Worm (Caenorhabditis elegans) whole organism, L3 larva: ENCODE data around the gene Y17G9B.4.

Source experiments
- ZK546.5 ChIP-seq: sonication (generic microtip); optimal IDR thresholded peaks from 2 replicates; lab custom pipeline; 2017; ENCODE audit warnings: missing biosample characterization, missing genetic modification characterization
- aly-2 ChIP-seq: fragments of 150-350 bp; optimal IDR thresholded peaks from 2 replicates; lab custom pipeline; 2014; ENCODE audit warnings: missing biosample characterization, missing genetic modification characterization
- ceh-16 ChIP-seq: sonication (generic microtip); optimal IDR thresholded peaks from 2 replicates; lab custom pipeline; 2017; ENCODE audit warnings: missing biosample characterization, missing genetic modification characterization
- egl-27 ChIP-seq: sonication (generic microtip); optimal IDR thresholded peaks from 4 replicates; lab custom pipeline; 2017; ENCODE audit warnings: missing biosample characterization, missing genetic modification reagents, missing genetic modification characterization
- elt-2 ChIP-seq: sonication (generic microtip); optimal IDR thresholded peaks from 2 replicates; lab custom pipeline; 2016; ENCODE audit warnings: missing genetic modification reagents, mild to moderate bottlenecking, missing genetic modification characterization, missing compliant biosample characterization
- nhr-11 ChIP-seq: fragments of 150-350 bp; optimal IDR thresholded peaks from 2 replicates; lab custom pipeline; 2014; ENCODE audit warnings: missing biosample characterization, missing genetic modification characterization
- nhr-237 ChIP-seq: fragments of 150-350 bp; optimal IDR thresholded peaks from 2 replicates; lab custom pipeline; 2014; ENCODE audit warnings: missing biosample characterization, missing genetic modification characterization
- pha-4 ChIP-seq: fragments of 150-350 bp; optimal IDR thresholded peaks from 2 replicates; lab custom pipeline; 2014; ENCODE audit warnings: missing biosample characterization, missing genetic modification reagents, missing genetic modification characterization
- skn-1 ChIP-seq: fragments of 150-350 bp; optimal IDR thresholded peaks from 2 replicates; lab custom pipeline; 2014; ENCODE audit warnings: missing biosample characterization, missing genetic modification characterization
- unc-62 ChIP-seq: fragments of 150-350 bp; sonication (generic microtip); optimal IDR thresholded peaks from 4 replicates; lab custom pipeline; 2014; ENCODE audit warnings: missing biosample characterization, missing genetic modification reagents, missing genetic modification characterization
- ztf-11 ChIP-seq: fragments of 150-350 bp; optimal IDR thresholded peaks from 2 replicates; lab custom pipeline; 2014; ENCODE audit warnings: missing biosample characterization, missing genetic modification characterization

- no peak for TF ChIP-seq nhr-11 (tag; lab: Kevin White, UChicago)
- TF ChIP-seq ZK546.5 (tag; lab: Kevin White, UChicago): no peak
- no peak for TF ChIP-seq skn-1 (tag; lab: Kevin White, UChicago)
- no peak for TF ChIP-seq nhr-237 (tag; lab: Kevin White, UChicago)
- TF ChIP-seq ztf-11 (tag; lab: Kevin White, UChicago): no peak
- no peak for TF ChIP-seq ceh-16 (tag; lab: Kevin White, UChicago)
- TF ChIP-seq pha-4 (tag; lab: Kevin White, UChicago): no peak
- no peak for TF ChIP-seq aly-2 (tag; lab: Kevin White, UChicago)
- TF ChIP-seq elt-2: no peak
- TF ChIP-seq egl-27 (tag; lab: Kevin White, UChicago): no peak
- TF ChIP-seq unc-62: no peak
These were observed 43.2 kb downstream of the Y17G9B.4 start for ce11 chrIV:4795111-4795510.
